Fruit fly (Drosophila melanogaster): ENCODE results near the gene Keap1.

The Keap1 gene

dm6 chr3R:17085029-17085807, 5.5 kb upstream of the Keap1 start, which contains the start of gene GckIII (continued):
- TF ChIP-seq Chrac-16 (GFP tag; optimal IDR thresholded peaks at IDR 0.05) (no peak), CG12236 (GFP tag; optimal IDR thresholded peaks at IDR 0.05) (no peak), Dek (tag; optimal IDR thresholded peaks at IDR 0.05) (no peak), da (GFP tag; optimal IDR thresholded peaks at IDR 0.05) (no peak), CG10654 (GFP tag; optimal IDR thresholded peaks at IDR 0.05) (no peak), CG11560 (tag; IDR thresholded peaks at IDR 0.05) (peak; percentile 83; the same call in 2 of the 3 replicates), CrebB (tag; optimal IDR thresholded peaks at IDR 0.05) (no peak), Optix (GFP tag; IDR thresholded peaks at IDR 0.05) (no peak), dm (GFP tag; optimal IDR thresholded peaks at IDR 0.05) (no peak), CG12942 (GFP tag; optimal IDR thresholded peaks at IDR 0.05) (no peak), CG11398 (GFP tag; optimal IDR thresholded peaks at IDR 0.05) (no peak), CG9817 (tag; optimal IDR thresholded peaks at IDR 0.05) (no peak), ara (GFP tag; IDR thresholded peaks at IDR 0.05) (no peak), NfI (GFP tag; optimal IDR thresholded peaks at IDR 0.05) (no peak), lov (optimal IDR thresholded peaks at IDR 0.05) (no peak), lov (GFP tag; IDR thresholded peaks at IDR 0.05) (no peak), eyg (GFP tag; optimal IDR thresholded peaks at IDR 0.05) (no peak), CG3407 (GFP tag; optimal IDR thresholded peaks at IDR 0.05) (no peak), Kr (GFP tag; optimal IDR thresholded peaks at IDR 0.05) (no peak), CG14050 (GFP tag; IDR thresholded peaks at IDR 0.05) (no peak), trem (tag; optimal IDR thresholded peaks at IDR 0.05) (peak; percentile 76), ato (GFP tag; IDR thresholded peaks at IDR 0.05; ENCODE audit: partially characterized antibody) (peak; percentile 37), CG2116 (GFP tag; optimal IDR thresholded peaks at IDR 0.05) (peak; percentile 62), prd (optimal IDR thresholded peaks at IDR 0.05) (no peak), prd (GFP tag; IDR thresholded peaks at IDR 0.05) (no peak), HLH54F (GFP tag; optimal IDR thresholded peaks at IDR 0.05) (no peak), CG9215 (GFP tag; IDR thresholded peaks at IDR 0.05) (no peak), CG11093 (GFP tag; IDR thresholded peaks at IDR 0.05) (no peak), Hsf (GFP tag; optimal IDR thresholded peaks at IDR 0.05) (no peak), CG17912 (GFP tag; optimal IDR thresholded peaks at IDR 0.05) (no peak), tin (GFP tag; optimal IDR thresholded peaks at IDR 0.05) (no peak), mld (GFP tag; IDR thresholded peaks at IDR 0.05; ENCODE audit: partially characterized antibody) (peak; percentile 87), CG3163 (GFP tag; optimal IDR thresholded peaks at IDR 0.05) (no peak), tgo (GFP tag; IDR thresholded peaks at IDR 0.05) (no peak), NK7.1 (GFP tag; optimal IDR thresholded peaks at IDR 0.05) (no peak), Adf1 (GFP tag; IDR thresholded peaks at IDR 0.05) (no peak), CG10274 (GFP tag; optimal IDR thresholded peaks at IDR 0.05) (no peak), Med (GFP tag) (peak; percentile 54), ro (GFP tag; IDR thresholded peaks at IDR 0.05) (no peak), fd102C (GFP tag; optimal IDR thresholded peaks at IDR 0.05) (no peak), CG31388 (GFP tag; optimal IDR thresholded peaks at IDR 0.05) (no peak), trh (GFP tag; optimal IDR thresholded peaks at IDR 0.05) (no peak), kah (GFP tag; optimal IDR thresholded peaks at IDR 0.05) (no peak), dpn (GFP tag; optimal IDR thresholded peaks at IDR 0.05) (no peak), wdn (GFP tag; IDR thresholded peaks at IDR 0.05) (no peak), NC2α (GFP tag; optimal IDR thresholded peaks at IDR 0.05) (no peak), sens (GFP tag) (peak; percentile 82), mam (GFP tag; optimal IDR thresholded peaks at IDR 0.05) (no peak), CG15601 (tag; optimal IDR thresholded peaks at IDR 0.05) (no peak), salm (tag; optimal IDR thresholded peaks at IDR 0.05) (no peak), Nf-YB (GFP tag; optimal IDR thresholded peaks at IDR 0.05) (no peak), Hr3 (GFP tag; optimal IDR thresholded peaks at IDR 0.05) (no peak)

All from whole organism, embryonic.